Worm (Caenorhabditis elegans): ENCODE results near the gene E02H4.6.
A peak's percentile ranks its signal among the peaks of the same experiment; 100 is the strongest.

Gene E02H4.6

ce11 chrX:14252042-14252441, at the start of gene E02H4.6:
TSS of gene E02H4.6 (minus strand) at chrX:14252142.
- TF ChIP-seq pha-4 (tag; optimal IDR thresholded peaks at IDR 0.05) (no peak), npax-4 (tag; optimal IDR thresholded peaks at IDR 0.05) (no peak), pat-9 (tag; optimal IDR thresholded peaks at IDR 0.05) (no peak), C08G9.2 (tag; optimal IDR thresholded peaks at IDR 0.05) (no peak), elt-4 (tag; optimal IDR thresholded peaks at IDR 0.05) (no peak), lim-6 (tag; optimal IDR thresholded peaks at IDR 0.05) (no peak)

ce11 chrX:14297209-14297608, 45.3 kb upstream of the E02H4.6 start:
- peak; percentile 37 for TF ChIP-seq hlh-30 (tag; optimal IDR thresholded peaks at IDR 0.05; ENCODE audit: insufficient read depth)
- no peak for TF ChIP-seq unc-3 (GFP tag; conservative IDR thresholded peaks at IDR 0.05)
- no peak for TF ChIP-seq unc-3 (tag; optimal IDR thresholded peaks at IDR 0.05)
- TF ChIP-seq ceh-2 (tag; optimal IDR thresholded peaks at IDR 0.05) = peak; percentile 60
- no peak for TF ChIP-seq sox-2 (GFP tag; IDR thresholded peaks at IDR 0.05)
- no peak for TF ChIP-seq lin-11 (tag; optimal IDR thresholded peaks at IDR 0.05)
- no peak for TF ChIP-seq hlh-13 (GFP tag; optimal IDR thresholded peaks at IDR 0.05)
- peak; percentile 65 for TF ChIP-seq ceh-34 (tag; optimal IDR thresholded peaks at IDR 0.05)
- no peak for TF ChIP-seq ttx-3 (tag; optimal IDR thresholded peaks at IDR 0.05)
- TF ChIP-seq ceh-6 (GFP tag; optimal IDR thresholded peaks at IDR 0.05) = no peak
- TF ChIP-seq dve-1 (tag; optimal IDR thresholded peaks at IDR 0.05) = no peak
- TF ChIP-seq madf-2 (tag; optimal IDR thresholded peaks at IDR 0.05) = no peak
- no peak for TF ChIP-seq che-1 (tag; optimal IDR thresholded peaks at IDR 0.05)
- TF ChIP-seq mec-3 (tag; optimal IDR thresholded peaks at IDR 0.05; ENCODE audit: borderline replicate concordance) = no peak
- peak; percentile 77 for TF ChIP-seq tbx-2 (tag; optimal IDR thresholded peaks at IDR 0.05)
- no peak for TF ChIP-seq ceh-19 (GFP tag; optimal IDR thresholded peaks at IDR 0.05)
- TF ChIP-seq pros-1 (tag; optimal IDR thresholded peaks at IDR 0.05) = no peak
- TF ChIP-seq pax-1 (tag; optimal IDR thresholded peaks at IDR 0.05) = no peak
- TF ChIP-seq F13H6.1 (tag; optimal IDR thresholded peaks at IDR 0.05) = peak; percentile 9
- peak; percentile 94 for TF ChIP-seq nfya-1 (tag; optimal IDR thresholded peaks at IDR 0.05)
- no peak for TF ChIP-seq pqm-1 (tag; optimal IDR thresholded peaks at IDR 0.05)
- TF ChIP-seq ceh-48 (tag; optimal IDR thresholded peaks at IDR 0.05) = peak; percentile 91
- no peak for TF ChIP-seq gmeb-2 (tag; optimal IDR thresholded peaks at IDR 0.05)
- no peak for TF ChIP-seq hlh-15 (tag; optimal IDR thresholded peaks at IDR 0.05)
- no peak for TF ChIP-seq tbx-7 (tag; optimal IDR thresholded peaks at IDR 0.05)
- no peak for TF ChIP-seq npax-4 (tag; optimal IDR thresholded peaks at IDR 0.05)
- TF ChIP-seq ztf-16 (tag; optimal IDR thresholded peaks at IDR 0.05) = no peak
- TF ChIP-seq unc-42 (tag; optimal IDR thresholded peaks at IDR 0.05) = peak; percentile 70
- TF ChIP-seq ets-4 (tag; optimal IDR thresholded peaks at IDR 0.05) = no peak
- peak; percentile 84 for TF ChIP-seq ceh-31 (tag; optimal IDR thresholded peaks at IDR 0.05)
- no peak for TF ChIP-seq dmd-4 (tag; optimal IDR thresholded peaks at IDR 0.05; ENCODE audit: borderline replicate concordance)
- TF ChIP-seq pha-4 (tag; optimal IDR thresholded peaks at IDR 0.05) = no peak
- peak; percentile 41 for TF ChIP-seq fax-1 (tag; optimal IDR thresholded peaks at IDR 0.05)
- TF ChIP-seq unc-55 (GFP tag; optimal IDR thresholded peaks at IDR 0.05) = peak; percentile 84
- TF ChIP-seq unc-86 (tag; optimal IDR thresholded peaks at IDR 0.05) = no peak
- TF ChIP-seq pag-3 (tag; optimal IDR thresholded peaks at IDR 0.05; ENCODE audit: borderline replicate concordance) = no peak
- TF ChIP-seq lim-6 (tag; optimal IDR thresholded peaks at IDR 0.05) = no peak
- TF ChIP-seq ceh-18 (tag; optimal IDR thresholded peaks at IDR 0.05) = peak; percentile 74
- TF ChIP-seq ceh-9 (tag; optimal IDR thresholded peaks at IDR 0.05) = no peak
- TF ChIP-seq ref-2 (tag; optimal IDR thresholded peaks at IDR 0.05) = peak; percentile 73
- no peak for TF ChIP-seq elt-4 (tag; optimal IDR thresholded peaks at IDR 0.05)
- TF ChIP-seq hlh-6 (tag; optimal IDR thresholded peaks at IDR 0.05) = no peak
- no peak for TF ChIP-seq sox-4 (tag; optimal IDR thresholded peaks at IDR 0.05)
- TF ChIP-seq C08G9.2 (tag; optimal IDR thresholded peaks at IDR 0.05) = peak; percentile 50
- TF ChIP-seq C38D4.7 (GFP tag; optimal IDR thresholded peaks at IDR 0.05) = no peak
- no peak for TF ChIP-seq ceh-22 (tag; optimal IDR thresholded peaks at IDR 0.05)
- TF ChIP-seq K02D7.2 (tag; optimal IDR thresholded peaks at IDR 0.05) = no peak
- TF ChIP-seq pha-2 (tag; optimal IDR thresholded peaks at IDR 0.05) = no peak
- no peak for TF ChIP-seq fkh-10 (GFP tag; optimal IDR thresholded peaks at IDR 0.05)
- TF ChIP-seq ceh-30 (tag; optimal IDR thresholded peaks at IDR 0.05) = no peak
